Worm (Caenorhabditis elegans): Measurements from ENCODE around the gene sri-19.
A peak's percentile ranks its signal among the peaks of the same experiment; 100 is the strongest.

The sri-19 gene

DNA sequence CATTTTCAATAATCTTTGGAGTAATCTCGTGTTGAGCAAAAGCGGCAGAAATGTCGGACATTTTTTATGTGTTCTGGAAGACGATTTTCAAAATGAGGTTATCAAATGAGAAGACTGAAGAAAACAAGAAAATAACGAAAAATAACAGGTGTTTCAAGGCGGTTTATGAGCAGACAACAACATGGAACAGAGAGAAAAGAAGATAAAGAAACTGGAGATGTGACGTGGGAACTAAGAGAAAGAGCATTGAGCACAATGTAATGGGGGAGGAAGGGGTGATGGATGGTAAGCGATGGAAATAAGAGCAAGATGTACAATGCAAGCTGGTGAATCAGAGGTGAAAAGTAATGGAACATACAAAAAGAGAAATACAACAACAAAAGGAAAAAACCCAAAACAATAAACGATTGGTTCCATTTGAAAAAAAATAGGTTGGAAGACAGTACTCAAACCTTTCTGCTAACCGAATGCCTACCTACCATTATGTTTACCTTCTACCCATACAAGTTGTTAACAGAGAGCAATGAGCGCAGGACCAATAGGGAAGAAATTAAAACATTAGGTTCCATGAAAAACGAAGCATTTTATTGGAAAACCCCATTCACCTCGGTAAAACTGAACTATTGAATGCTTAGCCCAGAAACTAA is 466 bp upstream of the sri-19 start, which contains the start of gene Y69E1A.5:
Gene Y69E1A.5 (minus strand): TSS at position 73 of the 647 bp plus-strand sequence.
- TF ChIP-seq unc-55 (GFP tag; optimal IDR thresholded peaks at IDR 0.05) (peak; percentile 14), pha-2 (tag; optimal IDR thresholded peaks at IDR 0.05) (no peak), tbx-2 (tag; optimal IDR thresholded peaks at IDR 0.05) (peak; percentile 22)

- no peak for TF ChIP-seq eyg-1 (tag; optimal IDR thresholded peaks at IDR 0.05)
- no peak for TF ChIP-seq ceh-22 (tag; optimal IDR thresholded peaks at IDR 0.05)
- TF ChIP-seq sdc-2 (tag; optimal IDR thresholded peaks at IDR 0.05): no peak
- TF ChIP-seq ceh-48 (tag; optimal IDR thresholded peaks at IDR 0.05): no peak
These were observed 6.5 kb downstream of the sri-19 start for ce11 chrIV:10964688-10965087.

DNA sequence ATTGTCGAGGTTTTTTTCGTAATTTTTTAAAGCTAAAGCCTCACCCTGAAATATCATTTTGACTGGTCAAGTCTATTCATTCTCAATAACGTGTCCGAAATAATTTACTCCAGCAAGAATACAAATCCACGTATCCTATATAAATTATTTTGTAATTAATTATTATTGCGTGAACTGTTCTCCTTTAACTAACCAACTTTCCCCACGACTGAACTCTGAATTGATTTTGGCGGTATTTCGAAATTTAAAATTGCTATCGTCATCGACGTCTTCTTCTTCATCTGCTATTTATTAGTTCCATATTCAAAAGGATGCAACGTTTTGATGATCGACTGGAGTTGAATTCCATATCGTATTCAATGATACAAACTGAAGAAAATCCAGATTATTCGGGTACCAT is 8.2 kb downstream of the sri-19 start, which contains the start of the genes aqp-3 and Y69E1A.8:
Gene aqp-3 (minus strand): TSS at position 101 of the 400 bp plus-strand sequence.
Gene Y69E1A.8 (plus strand): TSS at position 246 of the 400 bp plus-strand sequence.
- TF ChIP-seq T23F11.4 (GFP tag; optimal IDR thresholded peaks at IDR 0.05) (no peak), pqm-1 (tag; optimal IDR thresholded peaks at IDR 0.05) (no peak), hlh-8 (tag; optimal IDR thresholded peaks at IDR 0.05) (no peak), ztf-16 (tag; optimal IDR thresholded peaks at IDR 0.05) (no peak), ref-2 (tag; optimal IDR thresholded peaks at IDR 0.05) (no peak), npax-4 (tag; optimal IDR thresholded peaks at IDR 0.05) (no peak), elt-2 (tag; optimal IDR thresholded peaks at IDR 0.05) (no peak), nhr-11 (tag; optimal IDR thresholded peaks at IDR 0.05) (no peak)

DNA sequence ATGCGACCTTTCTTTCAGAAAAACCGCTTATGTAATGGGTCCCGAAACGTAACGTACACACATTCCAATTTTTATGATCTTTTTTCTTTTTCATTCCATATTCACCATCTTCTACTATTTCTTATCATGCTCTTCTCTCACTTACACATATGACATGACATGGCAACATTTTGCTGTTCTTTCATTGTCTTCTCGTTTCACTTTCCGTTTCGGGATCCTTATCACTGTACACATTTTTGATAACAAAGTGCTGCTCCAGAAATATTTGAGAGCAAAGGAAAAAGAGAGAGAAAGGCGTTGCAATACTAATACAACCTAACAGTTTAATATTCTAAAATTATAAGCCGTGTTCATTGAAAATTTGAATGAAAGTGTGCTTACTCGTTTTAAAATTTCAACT is 12.2 kb downstream of the sri-19 start:
- TF ChIP-seq unc-55 (GFP tag; optimal IDR thresholded peaks at IDR 0.05): no peak
- peak; percentile 82 for TF ChIP-seq elt-2 (tag; optimal IDR thresholded peaks at IDR 0.05)

- TF ChIP-seq dmd-4 (tag; optimal IDR thresholded peaks at IDR 0.05; ENCODE audit: borderline replicate concordance) (no peak), pag-3 (tag; optimal IDR thresholded peaks at IDR 0.05; ENCODE audit: borderline replicate concordance) (no peak), ceh-24 (tag; optimal IDR thresholded peaks at IDR 0.05) (no peak), fkh-6 (tag; optimal IDR thresholded peaks at IDR 0.05) (no peak), nfya-1 (tag; optimal IDR thresholded peaks at IDR 0.05) (no peak), sox-4 (tag; optimal IDR thresholded peaks at IDR 0.05) (no peak), nhr-232 (tag; optimal IDR thresholded peaks at IDR 0.05) (no peak), ama-1 (optimal IDR thresholded peaks at IDR 0.05) (no peak), ceh-31 (tag; optimal IDR thresholded peaks at IDR 0.05) (no peak), C08G9.2 (tag; optimal IDR thresholded peaks at IDR 0.05) (no peak)
These were observed 12.6 kb downstream of the sri-19 start for ce11 chrIV:10970767-10971166.

ce11 chrIV:10971636-10972199 is 13.5 kb downstream of the sri-19 start:
- TF ChIP-seq pax-1 (tag; optimal IDR thresholded peaks at IDR 0.05) (no peak), rnt-1 (tag; optimal IDR thresholded peaks at IDR 0.05) (no peak), elt-2 (tag; optimal IDR thresholded peaks at IDR 0.05) (no peak), K09A11.1 (tag; optimal IDR thresholded peaks at IDR 0.05; ENCODE audit: insufficient read depth) (no peak), dve-1 (tag; optimal IDR thresholded peaks at IDR 0.05) (no peak), ceh-45 (GFP tag; IDR thresholded peaks at IDR 0.05) (no peak)

- TF ChIP-seq ceh-24 (tag; optimal IDR thresholded peaks at IDR 0.05): no peak
- TF ChIP-seq ceh-30 (tag; optimal IDR thresholded peaks at IDR 0.05): no peak
- TF ChIP-seq ahr-1 (tag; optimal IDR thresholded peaks at IDR 0.05): no peak
- peak; percentile 72 for TF ChIP-seq elt-2 (tag; optimal IDR thresholded peaks at IDR 0.05)
- no peak for TF ChIP-seq syd-9 (tag; optimal IDR thresholded peaks at IDR 0.05)
These were observed 17.8 kb downstream of the sri-19 start for ce11 chrIV:10975968-10976367.
